Worm (Caenorhabditis elegans) whole organism, late embryonic: ENCODE measurements around the gene fbxa-2.

Source experiments
- C08G9.2 ChIP-seq: sonication (generic microtip); optimal IDR thresholded peaks from 2 replicates; lab custom pipeline; 2016; ENCODE audit warnings: mild to moderate bottlenecking, missing genetic modification characterization, moderate library complexity, missing compliant biosample characterization
- C38D4.7 ChIP-seq: fragments of 200-800 bp; sonication (Bioruptor generic); optimal IDR thresholded peaks from 2 replicates; lab custom pipeline; 2018; ENCODE audit warnings: mild to moderate bottlenecking, missing genetic modification characterization, moderate library complexity, missing compliant biosample characterization
- F13H6.1 ChIP-seq: sonication (generic microtip); optimal IDR thresholded peaks from 2 replicates; lab custom pipeline; 2016; ENCODE audit warnings: missing genetic modification characterization, missing compliant biosample characterization
- K02D7.2 ChIP-seq: sonication (generic microtip); optimal IDR thresholded peaks from 2 replicates; lab custom pipeline; 2017; ENCODE audit warnings: mild to moderate bottlenecking, missing genetic modification characterization, missing compliant biosample characterization
- K09A11.1 ChIP-seq: sonication (generic microtip); optimal IDR thresholded peaks from 2 replicates; lab custom pipeline; 2017; ENCODE audit warnings: antibody characterized with exemption, mild to moderate bottlenecking, missing genetic modification characterization, missing compliant biosample characterization; ENCODE audit not compliant: insufficient read depth
- ahr-1 ChIP-seq: sonication (generic microtip); optimal IDR thresholded peaks from 2 replicates; lab custom pipeline; 2016; ENCODE audit warnings: missing genetic modification characterization, missing compliant biosample characterization
- ceh-19 ChIP-seq: fragments of 200-800 bp; sonication (Bioruptor generic); optimal IDR thresholded peaks from 2 replicates; lab custom pipeline; 2018; ENCODE audit warnings: mild to moderate bottlenecking, missing genetic modification characterization, missing compliant biosample characterization
- ceh-2 ChIP-seq: sonication (generic microtip); optimal IDR thresholded peaks from 2 replicates; lab custom pipeline; 2016; ENCODE audit warnings: missing genotype, missing genetic modification characterization, missing compliant biosample characterization
- ceh-22 ChIP-seq: sonication (generic microtip); optimal IDR thresholded peaks from 2 replicates; lab custom pipeline; 2017; ENCODE audit warnings: missing biosample characterization, missing genetic modification characterization
- ceh-31 ChIP-seq: sonication (generic microtip); optimal IDR thresholded peaks from 2 replicates; lab custom pipeline; 2016; ENCODE audit warnings: missing genetic modification characterization, missing compliant biosample characterization
- ceh-34 ChIP-seq: sonication (generic microtip); optimal IDR thresholded peaks from 2 replicates; lab custom pipeline; 2016; ENCODE audit warnings: mild to moderate bottlenecking, missing genetic modification characterization, missing compliant biosample characterization
- ceh-48 ChIP-seq: sonication (generic microtip); optimal IDR thresholded peaks from 2 replicates; lab custom pipeline; 2016; ENCODE audit warnings: missing genetic modification characterization, inconsistent platforms, missing compliant biosample characterization
- ceh-6 ChIP-seq: fragments of 200-800 bp; sonication (Bioruptor generic); optimal IDR thresholded peaks from 2 replicates; lab custom pipeline; 2018; ENCODE audit warnings: mild to moderate bottlenecking, missing genetic modification characterization, missing compliant biosample characterization
- elt-2 ChIP-seq: sonication (generic microtip); optimal IDR thresholded peaks from 2 replicates; lab custom pipeline; 2016; ENCODE audit warnings: missing genetic modification reagents, missing genetic modification characterization, missing compliant biosample characterization
- elt-4 ChIP-seq: sonication (generic microtip); optimal IDR thresholded peaks from 2 replicates; lab custom pipeline; 2016; ENCODE audit warnings: missing genetic modification characterization, missing compliant biosample characterization
- fax-1 ChIP-seq: sonication (generic microtip); optimal IDR thresholded peaks from 2 replicates; lab custom pipeline; 2016; ENCODE audit warnings: missing genotype, missing genetic modification characterization, missing compliant biosample characterization
- fkh-10 ChIP-seq: fragments of 150-350 bp; optimal IDR thresholded peaks from 2 replicates; lab custom pipeline; 2014; ENCODE audit warnings: missing biosample characterization, missing genetic modification reagents, missing genetic modification characterization
- hlh-13 ChIP-seq: fragments of 200-800 bp; sonication (Bioruptor generic); optimal IDR thresholded peaks from 2 replicates; lab custom pipeline; 2018; ENCODE audit warnings: mild to moderate bottlenecking, missing genetic modification characterization, missing compliant biosample characterization
- hlh-15 ChIP-seq: sonication (generic microtip); optimal IDR thresholded peaks from 2 replicates; lab custom pipeline; 2016; ENCODE audit warnings: missing genetic modification characterization, missing compliant biosample characterization
- hlh-30 ChIP-seq: sonication (generic microtip); optimal IDR thresholded peaks from 2 replicates; lab custom pipeline; 2017; ENCODE audit warnings: antibody characterized with exemption, missing genetic modification characterization, missing compliant biosample characterization; ENCODE audit not compliant: insufficient read depth
- hlh-8 ChIP-seq: sonication (generic microtip); optimal IDR thresholded peaks from 2 replicates; lab custom pipeline; 2016; ENCODE audit warnings: missing genotype, missing genetic modification characterization, missing compliant biosample characterization
- lin-11 ChIP-seq: fragments of 200-800 bp; sonication (Bioruptor generic); optimal IDR thresholded peaks from 2 replicates; lab custom pipeline; 2018; ENCODE audit warnings: mild to moderate bottlenecking, missing genetic modification characterization, missing compliant biosample characterization
- madf-2 ChIP-seq: sonication (generic microtip); optimal IDR thresholded peaks from 2 replicates; lab custom pipeline; 2017; ENCODE audit warnings: missing genetic modification characterization, missing compliant biosample characterization
- mec-3 ChIP-seq: sonication (generic microtip); optimal IDR thresholded peaks from 2 replicates; lab custom pipeline; 2016; ENCODE audit warnings: borderline replicate concordance, missing genetic modification characterization, missing compliant biosample characterization
- nfya-1 ChIP-seq: sonication (generic microtip); optimal IDR thresholded peaks from 2 replicates; lab custom pipeline; 2017; ENCODE audit warnings: missing genetic modification characterization, mild to moderate bottlenecking, missing compliant biosample characterization, antibody characterized with exemption, moderate library complexity
- nhr-11 ChIP-seq: fragments of 150-350 bp; optimal IDR thresholded peaks from 2 replicates; lab custom pipeline; 2014; ENCODE audit warnings: missing biosample characterization, missing genetic modification characterization
- npax-4 ChIP-seq: sonication (generic microtip); optimal IDR thresholded peaks from 2 replicates; lab custom pipeline; 2016; ENCODE audit warnings: missing genetic modification characterization, missing compliant biosample characterization
- pag-3 ChIP-seq: sonication (generic microtip); optimal IDR thresholded peaks from 2 replicates; lab custom pipeline; 2016; ENCODE audit warnings: missing compliant biosample characterization, missing genetic modification characterization, borderline replicate concordance
- pat-9 ChIP-seq: fragments of 200-800 bp; sonication (Bioruptor generic); optimal IDR thresholded peaks from 2 replicates; lab custom pipeline; 2018; ENCODE audit warnings: mild to moderate bottlenecking, missing genetic modification characterization, moderate library complexity, missing compliant biosample characterization
- pha-2 ChIP-seq: sonication (generic microtip); optimal IDR thresholded peaks from 2 replicates; lab custom pipeline; 2017; ENCODE audit warnings: mild to moderate bottlenecking, missing genetic modification characterization, missing compliant biosample characterization
- pqm-1 ChIP-seq: sonication (generic microtip); optimal IDR thresholded peaks from 2 replicates; lab custom pipeline; 2016; ENCODE audit warnings: missing genetic modification characterization, missing compliant biosample characterization
- pros-1 ChIP-seq: fragments of 150-350 bp; optimal IDR thresholded peaks from 2 replicates; lab custom pipeline; 2014; ENCODE audit warnings: missing biosample characterization, missing genetic modification reagents, missing genetic modification characterization
- sdc-2 ChIP-seq: sonication (generic microtip); optimal IDR thresholded peaks from 2 replicates; lab custom pipeline; 2016; ENCODE audit warnings: missing genotype, missing genetic modification characterization, missing compliant biosample characterization
- syd-9 ChIP-seq: sonication (generic microtip); optimal IDR thresholded peaks from 2 replicates; lab custom pipeline; 2016; ENCODE audit warnings: mild to moderate bottlenecking, missing genetic modification characterization, moderate library complexity, missing compliant biosample characterization
- tbx-2 ChIP-seq: sonication (generic microtip); optimal IDR thresholded peaks from 2 replicates; lab custom pipeline; 2016; ENCODE audit warnings: missing genetic modification characterization, missing compliant biosample characterization
- unc-3 ChIP-seq, 2 experiments: fragments of 200-800 bp in 1 of 2; sonication (Bioruptor generic) in 1 of 2; sonication (generic microtip) in 1 of 2; conservative IDR thresholded peaks in 1 of 2; optimal IDR thresholded peaks in 1 of 2; 2 replicates each; pipeline versions ENCODE4 v1.3.6 to Lab custom; 2016 to 2022; ENCODE audit warnings: missing compliant biosample characterization in 2 of 2, missing genetic modification characterization in 2 of 2, missing genetic modification reagents in 1 of 2
- unc-42 ChIP-seq: sonication (generic microtip); optimal IDR thresholded peaks from 2 replicates; lab custom pipeline; 2016; ENCODE audit warnings: missing genotype, missing genetic modification characterization, missing compliant biosample characterization
- unc-55 ChIP-seq: sonication (generic microtip); optimal IDR thresholded peaks from 2 replicates; lab custom pipeline; 2017; ENCODE audit warnings: missing biosample characterization, missing genetic modification reagents, missing genetic modification characterization
- ztf-16 ChIP-seq: sonication (generic microtip); optimal IDR thresholded peaks from 2 replicates; lab custom pipeline; 2017; ENCODE audit warnings: missing genetic modification characterization, missing compliant biosample characterization

The fbxa-2 gene

ce11 chrV:16277918-16278317 is 8.5 kb upstream of the fbxa-2 start, which contains the start of gene cyp-37B1:
TSS of gene cyp-37B1 (plus strand) at chrV:16278116.
- TF ChIP-seq elt-2 (tag; lab: Kevin White, UChicago) (peak; percentile 18), ztf-16 (tag; lab: Kevin White, UChicago) (no peak)

DNA sequence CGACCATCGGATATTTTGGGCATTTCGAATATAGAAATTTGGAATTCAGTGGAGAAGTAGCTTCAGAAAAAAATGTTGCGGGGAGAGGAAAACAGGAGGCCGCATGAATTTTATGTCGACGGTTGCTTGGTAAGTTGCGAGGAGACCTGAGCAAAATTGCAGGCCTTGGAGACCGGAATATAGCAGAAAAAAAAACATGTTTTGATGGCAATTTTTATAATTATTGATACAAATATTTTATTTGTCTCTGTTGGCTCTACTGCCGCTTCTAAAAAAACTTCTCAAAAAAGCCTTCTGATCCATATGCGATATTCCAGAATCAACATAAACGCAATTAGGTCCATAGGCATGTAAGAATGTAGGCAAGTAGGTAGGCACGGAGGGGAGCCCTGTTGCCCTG is 5.9 kb upstream of the fbxa-2 start, which contains the start of gene pacl-1:
pacl-1 (minus strand) TSS at position 101 of the 400 bp plus-strand sequence.
- TF ChIP-seq pag-3 (tag; lab: Kevin White, UChicago) (no peak), pha-2 (tag; lab: Kevin White, UChicago) (no peak), syd-9 (tag; lab: Kevin White, UChicago) (no peak), ceh-48 (tag; lab: Kevin White, UChicago) (no peak), unc-3 (GFP tag; conservative IDR thresholded peaks at IDR 0.05; lab: Robert Waterston, UW) (no peak), unc-3 (tag; optimal IDR thresholded peaks at IDR 0.05; lab: Kevin White, UChicago) (no peak), C38D4.7 (GFP tag; lab: Kevin White, UChicago) (no peak), nfya-1 (no peak), nhr-11 (tag; lab: Kevin White, UChicago) (no peak), fax-1 (tag; lab: Kevin White, UChicago) (no peak), ceh-19 (GFP tag; lab: Kevin White, UChicago) (no peak)
- TF ChIP-seq, all 69 proteins: peak for 0

DNA sequence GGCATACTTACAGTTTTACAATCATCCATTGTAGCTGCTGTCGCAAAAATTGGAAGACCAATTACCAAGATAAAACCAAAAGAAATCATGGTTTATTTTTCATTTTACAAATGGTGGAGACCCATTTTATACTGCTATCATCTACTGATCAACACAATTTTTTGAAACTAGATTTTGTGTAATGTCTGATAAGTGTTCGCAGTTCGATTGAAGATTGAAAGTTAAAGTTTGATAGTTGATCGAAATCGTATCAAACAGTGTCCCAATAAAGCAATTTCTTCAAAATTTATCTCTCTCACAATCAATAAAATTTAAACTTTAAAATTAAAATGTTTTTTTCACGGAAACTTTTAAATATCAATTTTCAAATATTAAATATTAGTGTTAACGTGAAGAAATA is 1.7 kb upstream of the fbxa-2 start, which contains the start of gene T13F3.6:
T13F3.6 (minus strand) TSS at position 101 of the 400 bp plus-strand sequence.
- TF ChIP-seq pqm-1 (no peak), unc-42 (tag; lab: Kevin White, UChicago) (no peak), elt-4 (tag; lab: Kevin White, UChicago) (no peak), C38D4.7 (GFP tag; lab: Kevin White, UChicago) (no peak), hlh-8 (no peak), fkh-10 (GFP tag; lab: Kevin White, UChicago) (no peak), C08G9.2 (tag; lab: Kevin White, UChicago) (no peak), ceh-6 (GFP tag; lab: Kevin White, UChicago) (no peak), fax-1 (tag; lab: Kevin White, UChicago) (no peak), hlh-15 (tag; lab: Kevin White, UChicago) (no peak), K02D7.2 (tag; lab: Kevin White, UChicago) (no peak), madf-2 (tag; lab: Kevin White, UChicago) (no peak), K09A11.1 (no peak), ceh-22 (tag; lab: Kevin White, UChicago) (no peak), hlh-13 (GFP tag; lab: Kevin White, UChicago) (no peak), npax-4 (no peak), sdc-2 (tag; lab: Kevin White, UChicago) (no peak), hlh-30 (tag; lab: Kevin White, UChicago) (no peak), F13H6.1 (tag; lab: Kevin White, UChicago) (no peak)

DNA sequence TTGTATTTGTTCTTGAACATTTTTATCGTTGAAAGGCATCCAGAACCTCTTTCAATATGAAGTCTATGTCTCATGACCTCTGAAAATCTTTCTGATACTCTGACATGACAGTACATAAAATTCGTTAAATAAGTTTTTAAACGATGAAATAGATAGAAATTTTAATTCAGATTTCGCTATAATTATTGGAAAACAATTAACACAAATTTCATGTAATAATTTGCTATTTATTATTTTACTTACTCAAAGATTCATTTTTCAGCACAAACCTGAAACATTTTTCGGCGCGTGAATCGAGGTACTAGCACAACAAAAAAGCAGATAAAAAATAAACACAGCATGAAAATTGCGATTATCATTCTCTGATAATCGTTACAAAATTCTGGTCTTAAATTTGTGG is 2.9 kb downstream of the fbxa-2 start, which contains the start of gene T13F3.4:
T13F3.4 (minus strand) TSS at position 101 of the 400 bp plus-strand sequence.
- TF ChIP-seq sdc-2 (tag; lab: Kevin White, UChicago) (no peak), pag-3 (tag; lab: Kevin White, UChicago) (no peak), pros-1 (no peak), tbx-2 (tag; lab: Kevin White, UChicago) (no peak), K02D7.2 (tag; lab: Kevin White, UChicago) (no peak), ceh-2 (tag; lab: Kevin White, UChicago) (no peak), ahr-1 (tag; lab: Kevin White, UChicago) (no peak), mec-3 (tag; lab: Kevin White, UChicago) (no peak), fax-1 (tag; lab: Kevin White, UChicago) (no peak), ceh-31 (tag; lab: Kevin White, UChicago) (no peak), K09A11.1 (no peak), unc-55 (no peak), ceh-6 (GFP tag; lab: Kevin White, UChicago) (no peak), pat-9 (no peak), ceh-34 (tag; lab: Kevin White, UChicago) (no peak), pha-2 (tag; lab: Kevin White, UChicago) (no peak), pqm-1 (no peak), lin-11 (tag; lab: Kevin White, UChicago) (no peak)
